Fruit fly (Drosophila melanogaster): Measurements from ENCODE around the gene CG13054.

- TF ChIP-seq CG8159 (tag; optimal IDR thresholded peaks at IDR 0.05) (no peak), CG12605 (GFP tag; IDR thresholded peaks at IDR 0.05) (no peak), CG4496 (GFP tag; IDR thresholded peaks at IDR 0.05) (no peak), CG14655 (GFP tag; optimal IDR thresholded peaks at IDR 0.05) (peak; percentile 66)
Observed at dm6 chr3L:16221278-16221677, 35.7 kb downstream of the CG13054 start.
